Worm (Caenorhabditis elegans): ENCODE data around the gene mab-10.

Gene mab-10

ce11 chrII:10548778-10549671 lies 21.1 kb downstream of the mab-10 start (continued):
- TF ChIP-seq pha-4 (GFP tag; IDR thresholded peaks at IDR 0.05) (peak; percentile 77), pha-4 (tag; optimal IDR thresholded peaks at IDR 0.05) (peak; percentile 79), unc-62 (GFP tag; optimal IDR thresholded peaks at IDR 0.05 in 1 of 2) (peak in 1 of 2 experiments; percentile 99), unc-62 (tag; optimal IDR thresholded peaks at IDR 0.05) (no peak), lin-38 (GFP tag; IDR thresholded peaks at IDR 0.05) (peak; percentile 66), zfp-3 (GFP tag; conservative IDR thresholded peaks at IDR 0.05) (peak; percentile 84), madf-5 (GFP tag; IDR thresholded peaks at IDR 0.05) (peak in 1 of 2 experiments; percentile 75; a peak in 1 of 4 replicates), nhr-102 (tag; optimal IDR thresholded peaks at IDR 0.05) (peak; percentile 32), snpc-4 (tag; optimal IDR thresholded peaks at IDR 0.05) (no peak), nhr-6 (tag; optimal IDR thresholded peaks at IDR 0.05) (peak; percentile 57), gei-8 (GFP tag; optimal IDR thresholded peaks at IDR 0.05) (no peak), nhr-42 (GFP tag; IDR thresholded peaks at IDR 0.05) (peak; percentile 74), dpl-1 (GFP tag; optimal IDR thresholded peaks at IDR 0.05) (peak; percentile 48), rbr-2 (tag; optimal IDR thresholded peaks at IDR 0.05) (peak; percentile 91), cey-2 (tag; optimal IDR thresholded peaks at IDR 0.05; ENCODE audit: borderline replicate concordance, insufficient read depth) (peak; percentile 69), ctbp-1 (GFP tag; IDR thresholded peaks at IDR 0.05) (peak; percentile 86), ZK546.5 (tag; optimal IDR thresholded peaks at IDR 0.05) (no peak), ceh-28 (tag; optimal IDR thresholded peaks at IDR 0.05) (no peak), dmd-8 (GFP tag; IDR thresholded peaks at IDR 0.05) (no peak), F37D6.2 (tag; optimal IDR thresholded peaks at IDR 0.05) (peak; percentile 61), nhr-25 (tag; optimal IDR thresholded peaks at IDR 0.05; ENCODE audit: borderline replicate concordance, insufficient read depth) (peak; percentile 51), vab-7 (GFP tag; IDR thresholded peaks at IDR 0.05) (0 out of 2 replicates have a peak, but pooled peaks have one; percentile 20), saeg-2 (GFP tag; IDR thresholded peaks at IDR 0.05) (0 out of 2 replicates have a peak, but pooled peaks have one; percentile 28), nhr-111 (GFP tag; optimal IDR thresholded peaks at IDR 0.05) (no peak), hif-1 (tag; optimal IDR thresholded peaks at IDR 0.05) (peak; percentile 36 to 92), skn-1 (tag; optimal IDR thresholded peaks at IDR 0.05) (no peak), D1046.2 (GFP tag; IDR thresholded peaks at IDR 0.05) (no peak), F49E8.2 (tag; optimal IDR thresholded peaks at IDR 0.05; ENCODE audit: borderline replicate concordance) (no peak), ces-1 (GFP tag; optimal IDR thresholded peaks at IDR 0.05) (no peak), php-3 (GFP tag; IDR thresholded peaks at IDR 0.05) (peak; percentile 43; the same call in 1 of the 2 replicates), T26A8.4 (GFP tag; IDR thresholded peaks at IDR 0.05) (peak; percentile 69), lin-1 (GFP tag; IDR thresholded peaks at IDR 0.05) (peak; percentile 11; the same call in 1 of the 2 replicates), mxl-3 (GFP tag; optimal IDR thresholded peaks at IDR 0.05) (peak; percentile 85), ceh-62 (tag; optimal IDR thresholded peaks at IDR 0.05) (no peak), ama-1 (optimal IDR thresholded peaks at IDR 0.05) (peak; percentile 97), unc-130 (GFP tag; optimal IDR thresholded peaks at IDR 0.05) (peak; percentile 16), egl-27 (tag; optimal IDR thresholded peaks at IDR 0.05) (no peak), nhr-11 (tag; optimal IDR thresholded peaks at IDR 0.05) (peak; percentile 99), set-16 (GFP tag; IDR thresholded peaks at IDR 0.05) (peak; percentile 96), zag-1 (tag; optimal IDR thresholded peaks at IDR 0.05) (no peak), aly-2 (tag; optimal IDR thresholded peaks at IDR 0.05) (no peak), mxl-2 (GFP tag; conservative IDR thresholded peaks at IDR 0.05) (no peak), ztf-7 (tag; optimal IDR thresholded peaks at IDR 0.05) (peak; percentile 34), zip-11 (GFP tag; IDR thresholded peaks at IDR 0.05) (no peak), F26F4.8 (GFP tag; conservative IDR thresholded peaks at IDR 0.05) (no peak), daf-16 (GFP tag; optimal IDR thresholded peaks at IDR 0.05) (peak; percentile 19 to 21), daf-16 (tag; optimal IDR thresholded peaks at IDR 0.05) (peak; percentile 62), lir-3 (tag; optimal IDR thresholded peaks at IDR 0.05) (no peak), attf-4 (tag; optimal IDR thresholded peaks at IDR 0.05) (no peak), mep-1 (tag; optimal IDR thresholded peaks at IDR 0.05) (peak; percentile 89)
